Worm (Caenorhabditis elegans): ENCODE measurements around the gene daf-22.

daf-22 gene

DNA sequence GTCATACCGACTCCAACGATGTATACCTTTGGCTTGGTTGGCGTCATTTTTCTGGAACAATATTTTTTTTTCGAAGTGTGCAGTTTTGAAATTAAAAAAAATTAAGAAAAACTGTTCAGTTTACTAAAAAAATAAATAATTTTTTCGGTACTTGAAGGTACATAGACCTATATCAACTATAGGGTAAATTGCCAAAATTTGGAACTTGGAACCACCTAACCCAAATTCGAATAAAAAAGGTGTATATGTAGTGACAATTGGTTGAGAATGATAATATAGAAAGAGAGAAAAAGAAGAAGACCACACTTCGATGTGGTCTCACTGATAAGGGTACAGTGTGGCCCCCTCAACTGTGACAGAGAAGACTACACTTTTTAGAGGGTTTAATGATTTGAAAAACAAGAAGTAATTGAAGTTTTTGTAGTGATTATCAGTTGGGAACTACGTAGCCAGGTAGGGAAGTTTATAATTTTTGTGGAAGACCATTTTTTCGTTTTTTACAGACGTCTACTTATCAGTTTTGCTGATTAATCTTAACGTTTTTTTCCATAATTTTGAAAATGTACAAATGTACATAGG is at the start of gene daf-22:
Gene daf-22 (minus strand): TSS at position 51 of the 579 bp plus-strand sequence.
- TF ChIP-seq fos-1 (tag; optimal IDR thresholded peaks at IDR 0.05) (peak; percentile 65), sma-3 (GFP tag; optimal IDR thresholded peaks at IDR 0.05) (peak; percentile 28), nhr-23 (tag; optimal IDR thresholded peaks at IDR 0.05) (no peak), crh-2 (tag; optimal IDR thresholded peaks at IDR 0.05) (peak; percentile 59), sma-9 (GFP tag; optimal IDR thresholded peaks at IDR 0.05) (peak; percentile 57), sma-9 (tag; optimal IDR thresholded peaks at IDR 0.05) (no peak), ztf-11 (tag; optimal IDR thresholded peaks at IDR 0.05) (no peak), gmeb-1 (tag; optimal IDR thresholded peaks at IDR 0.05) (peak; percentile 37)

DNA sequence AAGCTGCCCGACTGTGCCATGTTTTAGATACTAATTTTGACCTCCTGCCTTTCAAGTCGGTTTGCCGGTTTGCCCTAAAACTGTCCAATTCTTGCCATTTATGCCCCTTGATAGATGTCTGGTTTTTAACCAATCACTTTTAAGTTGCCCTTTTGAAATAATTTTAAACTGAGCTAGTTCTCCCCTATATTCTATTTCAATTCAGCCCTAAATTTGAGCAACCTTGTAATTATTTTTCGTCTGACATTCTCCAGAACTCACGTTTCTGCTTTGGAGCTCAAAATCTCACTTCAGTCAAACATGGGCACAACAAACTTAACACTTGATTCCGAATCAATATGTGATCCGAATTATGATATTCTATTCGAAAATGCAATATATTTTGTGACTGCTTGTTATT is 47.9 kb upstream of the daf-22 start, which contains the start of gene srg-17:
Gene srg-17 (plus strand): TSS at position 301 of the 400 bp plus-strand sequence.
- TF ChIP-seq elt-3 (tag; optimal IDR thresholded peaks at IDR 0.05) (no peak), nhr-129 (tag; optimal IDR thresholded peaks at IDR 0.05) (no peak), nhr-25 (tag; optimal IDR thresholded peaks at IDR 0.05) (no peak), ama-1 (optimal IDR thresholded peaks at IDR 0.05) (no peak), crh-2 (tag; optimal IDR thresholded peaks at IDR 0.05) (no peak), gmeb-1 (tag; optimal IDR thresholded peaks at IDR 0.05) (no peak), ztf-4 (tag; optimal IDR thresholded peaks at IDR 0.05) (no peak), ztf-1 (GFP tag; conservative IDR thresholded peaks at IDR 0.05) (no peak), peb-1 (tag; optimal IDR thresholded peaks at IDR 0.05) (no peak), R02D3.7 (tag; optimal IDR thresholded peaks at IDR 0.05) (no peak), fos-1 (tag; optimal IDR thresholded peaks at IDR 0.05) (no peak), snpc-4 (tag; optimal IDR thresholded peaks at IDR 0.05) (no peak), mbf-1 (tag; optimal IDR thresholded peaks at IDR 0.05) (no peak), nhr-12 (tag; optimal IDR thresholded peaks at IDR 0.05) (no peak), aly-2 (tag; optimal IDR thresholded peaks at IDR 0.05) (no peak)

DNA sequence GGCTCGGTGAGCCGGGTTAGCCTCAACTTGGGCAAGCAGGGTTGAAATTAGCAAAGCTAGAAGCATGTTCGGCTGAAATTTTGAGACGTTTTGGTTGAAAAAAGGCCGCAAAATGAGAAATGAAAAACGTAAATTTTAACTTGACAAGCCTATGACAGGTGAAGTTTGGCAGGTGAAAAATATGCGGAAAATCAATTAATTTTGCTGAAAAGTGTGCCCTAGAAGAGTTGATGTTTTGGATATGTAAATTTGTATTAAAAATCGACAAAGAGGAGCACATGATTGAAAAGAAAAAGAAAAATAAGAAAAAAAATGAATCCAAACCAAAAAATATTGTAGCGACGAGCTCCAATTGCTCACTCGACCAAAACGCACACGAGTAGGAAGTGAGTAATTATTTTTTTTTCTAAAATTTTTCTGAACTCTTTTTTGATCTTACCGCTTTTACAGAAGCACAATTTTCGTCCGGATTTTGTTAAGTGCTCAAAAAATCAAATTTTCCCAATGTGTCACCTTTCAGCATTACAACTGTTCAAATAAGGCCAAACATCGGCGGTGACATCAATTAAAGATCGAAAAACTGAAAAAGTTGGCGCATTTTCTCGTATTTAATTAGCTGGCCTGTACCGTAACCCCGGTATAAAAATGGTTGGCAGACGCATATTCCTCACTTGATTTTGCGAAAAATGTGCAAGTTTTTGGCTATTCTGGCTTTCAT is 45.8 kb upstream of the daf-22 start, which contains the start of the genes F15A4.5 and phat-8:
Gene F15A4.5 (minus strand): TSS at position 101 of the 718 bp plus-strand sequence.
Gene phat-8 (plus strand): TSS at position 668 of the 718 bp plus-strand sequence.
- TF ChIP-seq F13H6.1 (tag; optimal IDR thresholded peaks at IDR 0.05): no peak
- TF ChIP-seq zag-1 (tag; optimal IDR thresholded peaks at IDR 0.05): no peak
- TF ChIP-seq blmp-1 (tag; optimal IDR thresholded peaks at IDR 0.05; ENCODE audit: insufficient read depth): no peak
- TF ChIP-seq fos-1 (tag; optimal IDR thresholded peaks at IDR 0.05): no peak
- TF ChIP-seq ztf-11 (tag; optimal IDR thresholded peaks at IDR 0.05): no peak
- no peak for TF ChIP-seq mdl-1 (tag; optimal IDR thresholded peaks at IDR 0.05)
- TF ChIP-seq nhr-77 (tag; optimal IDR thresholded peaks at IDR 0.05): no peak
- TF ChIP-seq ZK546.5 (tag; optimal IDR thresholded peaks at IDR 0.05): no peak
- no peak for TF ChIP-seq nhr-237 (tag; optimal IDR thresholded peaks at IDR 0.05)
- no peak for TF ChIP-seq egl-27 (tag; optimal IDR thresholded peaks at IDR 0.05)
- no peak for TF ChIP-seq dmd-4 (tag; optimal IDR thresholded peaks at IDR 0.05)
- TF ChIP-seq lin-11 (tag; optimal IDR thresholded peaks at IDR 0.05): no peak
- TF ChIP-seq mbf-1 (tag; optimal IDR thresholded peaks at IDR 0.05): no peak
- TF ChIP-seq unc-39 (tag; optimal IDR thresholded peaks at IDR 0.05): no peak
- TF ChIP-seq sma-3 (GFP tag; optimal IDR thresholded peaks at IDR 0.05): no peak
- no peak for TF ChIP-seq ama-1 (optimal IDR thresholded peaks at IDR 0.05)
- no peak for TF ChIP-seq nhr-12 (tag; optimal IDR thresholded peaks at IDR 0.05)
- no peak for TF ChIP-seq lsy-2 (tag; optimal IDR thresholded peaks at IDR 0.05)

DNA sequence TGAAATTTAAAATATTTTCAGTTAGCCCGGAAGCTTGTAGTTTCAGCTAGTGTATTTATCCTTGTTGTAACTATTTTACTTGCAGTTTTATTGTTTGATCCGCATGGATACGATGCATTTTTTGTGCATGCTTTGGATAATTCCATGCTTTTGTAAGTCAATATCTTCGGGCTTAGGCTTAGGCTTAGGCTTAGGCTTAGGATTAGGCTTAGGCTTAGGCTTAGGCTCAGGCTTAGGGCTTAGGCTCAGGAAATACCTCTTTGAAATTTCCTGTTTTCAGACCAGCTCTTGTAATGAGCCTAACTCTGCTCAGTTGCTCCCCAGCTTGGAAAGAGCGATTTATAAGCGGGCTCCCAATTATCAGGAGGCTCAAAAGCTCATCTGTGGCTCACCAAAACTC is 41.6 kb upstream of the daf-22 start, which contains the start of gene srg-16:
Gene srg-16 (plus strand): TSS at position 87 of the 400 bp plus-strand sequence.
- TF ChIP-seq lsy-2 (tag; optimal IDR thresholded peaks at IDR 0.05) (no peak), lin-13 (GFP tag; optimal IDR thresholded peaks at IDR 0.05) (no peak)

DNA sequence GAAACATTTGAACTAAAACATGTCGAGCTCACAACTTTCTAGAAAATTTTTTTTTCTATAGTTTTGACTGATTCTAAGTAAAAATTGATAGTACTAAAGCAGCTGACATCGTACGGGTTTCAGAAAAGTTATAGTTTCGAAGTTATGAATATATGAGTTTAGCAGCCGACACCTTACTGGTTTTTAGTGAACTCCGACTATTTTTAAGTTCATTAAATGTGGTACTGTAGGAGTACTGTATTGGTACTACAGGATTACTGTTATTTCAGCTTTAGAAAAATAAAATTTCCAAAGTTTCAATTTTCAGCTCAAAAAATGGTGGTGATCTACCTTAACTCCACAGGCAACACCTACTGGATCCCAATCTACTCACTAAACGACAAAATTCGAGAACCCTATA is 40.1 kb upstream of the daf-22 start, which contains the start of gene sre-37:
Gene sre-37 (plus strand): TSS at position 301 of the 400 bp plus-strand sequence.
- TF ChIP-seq snpc-4 (tag; optimal IDR thresholded peaks at IDR 0.05) (no peak), ama-1 (optimal IDR thresholded peaks at IDR 0.05) (no peak), R02D3.7 (tag; optimal IDR thresholded peaks at IDR 0.05) (no peak), dmd-4 (tag; optimal IDR thresholded peaks at IDR 0.05) (no peak), skn-1 (tag; optimal IDR thresholded peaks at IDR 0.05) (no peak), fos-1 (tag; optimal IDR thresholded peaks at IDR 0.05) (no peak), nhr-11 (tag; optimal IDR thresholded peaks at IDR 0.05) (no peak), mbf-1 (tag; optimal IDR thresholded peaks at IDR 0.05) (no peak), crh-2 (tag; optimal IDR thresholded peaks at IDR 0.05) (no peak), egl-27 (tag; optimal IDR thresholded peaks at IDR 0.05) (no peak), mdl-1 (tag; optimal IDR thresholded peaks at IDR 0.05) (no peak), nhr-25 (tag; optimal IDR thresholded peaks at IDR 0.05) (no peak), F13H6.1 (tag; optimal IDR thresholded peaks at IDR 0.05) (no peak), unc-55 (GFP tag; optimal IDR thresholded peaks at IDR 0.05) (no peak)
